Worm (Caenorhabditis elegans) whole organism, L2 larva: ENCODE results near the gene paqr-3.
"Not testable (repeated sequence)": the region's sequence is repeated elsewhere in the genome, so short reads cannot be mapped to it uniquely, and the experiment has no call there.

Source experiments
- C34F6.9 ChIP-seq: fragments of 150-350 bp; optimal IDR thresholded peaks from 2 replicates; lab custom pipeline; 2014; ENCODE audit warnings: missing biosample characterization, missing genetic modification characterization
- R02D3.7 ChIP-seq: fragments of 150-350 bp; optimal IDR thresholded peaks from 2 replicates; lab custom pipeline; 2014; ENCODE audit warnings: missing biosample characterization, missing genetic modification characterization
- Y55F3AM.14 ChIP-seq: fragments of 200-800 bp; sonication (Bioruptor generic); optimal IDR thresholded peaks from 2 replicates; lab custom pipeline; 2018; ENCODE audit warnings: mild to moderate bottlenecking, missing genetic modification characterization, missing compliant biosample characterization
- alr-1 ChIP-seq: fragments of 150-350 bp; optimal IDR thresholded peaks from 2 replicates; lab custom pipeline; 2014; ENCODE audit warnings: missing biosample characterization, missing genetic modification characterization
- aly-2 ChIP-seq: fragments of 150-350 bp; optimal IDR thresholded peaks from 2 replicates; lab custom pipeline; 2014; ENCODE audit warnings: missing biosample characterization, missing genetic modification characterization
- ama-1 ChIP-seq: fragments of 150-350 bp; optimal IDR thresholded peaks from 2 replicates; lab custom pipeline; 2018; ENCODE audit warnings: inconsistent platforms
- blmp-1 ChIP-seq: sonication (generic microtip); optimal IDR thresholded peaks from 2 replicates; lab custom pipeline; 2017; ENCODE audit warnings: missing genetic modification characterization, mild to moderate bottlenecking, missing compliant biosample characterization, antibody characterized with exemption, moderate library complexity; ENCODE audit not compliant: insufficient read depth
- ceh-82 ChIP-seq: fragments of 150-350 bp; optimal IDR thresholded peaks from 2 replicates; lab custom pipeline; 2014; ENCODE audit warnings: missing biosample characterization, missing genetic modification characterization
- crh-2 ChIP-seq: sonication (generic microtip); optimal IDR thresholded peaks from 2 replicates; lab custom pipeline; 2017; ENCODE audit warnings: missing biosample characterization, missing genetic modification characterization
- dmd-4 ChIP-seq: sonication (generic microtip); optimal IDR thresholded peaks from 2 replicates; lab custom pipeline; 2017; ENCODE audit warnings: missing biosample characterization, missing genetic modification characterization
- fos-1 ChIP-seq: fragments of 150-350 bp; optimal IDR thresholded peaks from 2 replicates; lab custom pipeline; 2014; ENCODE audit warnings: missing biosample characterization, missing genetic modification characterization
- gmeb-1 ChIP-seq: fragments of 150-350 bp; optimal IDR thresholded peaks from 2 replicates; lab custom pipeline; 2014; ENCODE audit warnings: missing biosample characterization, missing genetic modification characterization
- lin-11 ChIP-seq: fragments of 150-350 bp; sonication (generic microtip); optimal IDR thresholded peaks from 2 replicates; lab custom pipeline; 2014; ENCODE audit warnings: missing biosample characterization, missing genetic modification characterization, inconsistent platforms, mixed read lengths
- lin-13 ChIP-seq: fragments of 150-350 bp; optimal IDR thresholded peaks from 2 replicates; lab custom pipeline; 2014; ENCODE audit warnings: missing biosample characterization, missing genetic modification reagents, missing genetic modification characterization
- lin-39 ChIP-seq: fragments of 150-350 bp; optimal IDR thresholded peaks from 2 replicates; lab custom pipeline; 2014; ENCODE audit warnings: missing biosample characterization, missing genetic modification reagents, missing genetic modification characterization
- lsy-2 ChIP-seq, 2 experiments: fragments of 150-350 bp in 1 of 2; sonication (generic microtip) in 1 of 2; optimal IDR thresholded peaks; 2 replicates each; lab custom pipeline; 2014 to 2017; ENCODE audit warnings: missing biosample characterization in 2 of 2, missing genetic modification characterization in 2 of 2
- mab-5 ChIP-seq: fragments of 150-350 bp; optimal IDR thresholded peaks from 2 replicates; lab custom pipeline; 2014; ENCODE audit warnings: missing biosample characterization, missing genetic modification characterization
- mbf-1 ChIP-seq: sonication (generic microtip); optimal IDR thresholded peaks from 2 replicates; lab custom pipeline; 2017; ENCODE audit warnings: missing biosample characterization, missing genetic modification characterization
- mdl-1 ChIP-seq, 2 experiments: fragments of 150-350 bp in 1 of 2; sonication (generic microtip) in 1 of 2; optimal IDR thresholded peaks; 2 replicates each; lab custom pipeline; 2017; ENCODE audit warnings: missing biosample characterization in 2 of 2, missing genetic modification characterization in 2 of 2
- nhr-10 ChIP-seq: sonication (generic microtip); optimal IDR thresholded peaks from 2 replicates; lab custom pipeline; 2017; ENCODE audit warnings: missing biosample characterization, missing genetic modification characterization
- nhr-11 ChIP-seq: fragments of 150-350 bp; optimal IDR thresholded peaks from 2 replicates; lab custom pipeline; 2014; ENCODE audit warnings: missing biosample characterization, missing genetic modification characterization
- nhr-23 ChIP-seq: fragments of 150-350 bp; optimal IDR thresholded peaks from 2 replicates; lab custom pipeline; 2014; ENCODE audit warnings: missing biosample characterization, missing genetic modification reagents, missing genetic modification characterization
- nhr-6 ChIP-seq: fragments of 150-350 bp; optimal IDR thresholded peaks from 2 replicates; lab custom pipeline; 2014; ENCODE audit warnings: missing biosample characterization, missing genetic modification characterization
- nhr-77 ChIP-seq: fragments of 150-350 bp; optimal IDR thresholded peaks from 2 replicates; lab custom pipeline; 2014; ENCODE audit warnings: missing biosample characterization, missing genetic modification characterization
- peb-1 ChIP-seq: fragments of 150-350 bp; optimal IDR thresholded peaks from 2 replicates; lab custom pipeline; 2014; ENCODE audit warnings: missing biosample characterization, missing genetic modification characterization
- sem-4 ChIP-seq: fragments of 150-350 bp; optimal IDR thresholded peaks from 2 replicates; lab custom pipeline; 2014; ENCODE audit warnings: missing biosample characterization, missing genetic modification reagents, missing genetic modification characterization
- skn-1 ChIP-seq: sonication (generic microtip); optimal IDR thresholded peaks from 2 replicates; lab custom pipeline; 2017; ENCODE audit warnings: missing biosample characterization, missing genetic modification characterization
- sma-9 ChIP-seq, 2 experiments: fragments of 150-350 bp in 1 of 2; sonication (generic microtip) in 1 of 2; optimal IDR thresholded peaks; 2 replicates each; lab custom pipeline; 2014 to 2016; ENCODE audit warnings: missing genetic modification characterization in 2 of 2, mild to moderate bottlenecking in 1 of 2, missing biosample characterization in 1 of 2, missing compliant biosample characterization in 1 of 2, missing genetic modification reagents in 1 of 2, moderate library complexity in 1 of 2
- snpc-4 ChIP-seq: fragments of 150-350 bp; optimal IDR thresholded peaks from 2 replicates; lab custom pipeline; 2014; ENCODE audit warnings: missing biosample characterization, missing genetic modification characterization
- unc-62 ChIP-seq: fragments of 150-350 bp; optimal IDR thresholded peaks from 2 replicates; lab custom pipeline; 2014; ENCODE audit warnings: missing biosample characterization, missing genetic modification reagents, missing genetic modification characterization
- zag-1 ChIP-seq: fragments of 150-350 bp; optimal IDR thresholded peaks from 2 replicates; lab custom pipeline; 2014; ENCODE audit warnings: missing biosample characterization, missing genetic modification characterization
- ztf-1 ChIP-seq: fragments of 200-800 bp; sonication (Bioruptor generic); conservative IDR thresholded peaks from 2 replicates; pipeline ENCODE4 v1.3.6; 2022; ENCODE audit warnings: missing genetic modification characterization, missing compliant biosample characterization
- ztf-4 ChIP-seq: fragments of 150-350 bp; optimal IDR thresholded peaks from 2 replicates; lab custom pipeline; 2014; ENCODE audit warnings: missing biosample characterization, missing genetic modification characterization

paqr-3 gene

DNA sequence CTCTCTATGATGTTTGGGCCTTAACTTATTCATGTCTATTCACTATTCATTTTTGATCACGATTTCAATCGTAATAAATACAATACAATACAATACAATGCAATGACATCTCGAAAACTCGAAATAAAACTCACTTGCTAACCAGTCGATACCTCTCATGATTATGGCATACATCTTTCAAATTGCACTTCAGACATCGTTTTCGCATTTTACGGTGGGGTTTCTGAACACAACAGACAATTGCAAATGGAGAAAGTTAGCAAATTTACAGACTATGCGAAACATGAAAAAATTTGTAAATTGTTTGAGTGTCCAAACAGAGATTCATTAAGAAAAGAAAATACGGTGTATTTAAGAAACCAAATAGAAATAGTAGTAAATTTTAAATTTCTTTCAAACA, at the start of gene paqr-3:
paqr-3 (minus strand) TSS at position 210 of the 400 bp plus-strand sequence.
- TF ChIP-seq ztf-4 (tag; lab: Kevin White, UChicago) (no peak), sma-9 (GFP tag; optimal IDR thresholded peaks at IDR 0.05; lab: Kevin White, UChicago) (no peak), sma-9 (tag; optimal IDR thresholded peaks at IDR 0.05; lab: Kevin White, UChicago) (no peak), dmd-4 (no peak), nhr-6 (tag; lab: Kevin White, UChicago) (no peak), lsy-2 (tag; optimal IDR thresholded peaks at IDR 0.05; lab: Kevin White, UChicago) (no peak), mbf-1 (tag; lab: Kevin White, UChicago) (no peak), R02D3.7 (tag; lab: Kevin White, UChicago) (no peak), alr-1 (no peak), snpc-4 (no peak), zag-1 (tag; lab: Kevin White, UChicago) (no peak), gmeb-1 (tag; lab: Kevin White, UChicago) (no peak), sem-4 (tag; lab: Kevin White, UChicago) (no peak)

DNA sequence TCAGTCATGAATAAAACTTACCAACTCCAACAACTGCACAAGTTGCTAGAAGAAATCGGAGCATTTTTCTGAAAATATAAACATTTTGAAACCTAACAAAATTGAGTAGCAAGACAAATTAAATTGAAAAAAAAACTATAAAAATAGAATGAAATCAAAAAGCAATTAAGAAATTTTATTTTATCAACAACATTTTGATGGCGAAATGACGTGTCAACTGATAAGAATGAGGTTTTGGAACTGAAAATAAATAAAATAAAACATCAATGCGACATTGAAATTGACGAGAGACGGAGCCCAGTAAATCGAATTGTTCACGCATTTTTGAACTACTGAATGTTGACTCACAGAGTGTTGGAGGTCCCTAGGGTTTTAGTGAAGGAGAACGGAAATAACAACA, 47.4 kb upstream of the paqr-3 start, which contains the start of gene F55B11.4:
F55B11.4 (minus strand) TSS at position 68 of the 400 bp plus-strand sequence.
- TF ChIP-seq crh-2 (tag; lab: Kevin White, UChicago) (peak; percentile 84), fos-1 (tag; lab: Kevin White, UChicago) (peak; percentile 82), nhr-77 (tag; lab: Kevin White, UChicago) (no peak), C34F6.9 (tag; lab: Kevin White, UChicago) (no peak)
- TF ChIP-seq, all 48 proteins: peak for 2

DNA sequence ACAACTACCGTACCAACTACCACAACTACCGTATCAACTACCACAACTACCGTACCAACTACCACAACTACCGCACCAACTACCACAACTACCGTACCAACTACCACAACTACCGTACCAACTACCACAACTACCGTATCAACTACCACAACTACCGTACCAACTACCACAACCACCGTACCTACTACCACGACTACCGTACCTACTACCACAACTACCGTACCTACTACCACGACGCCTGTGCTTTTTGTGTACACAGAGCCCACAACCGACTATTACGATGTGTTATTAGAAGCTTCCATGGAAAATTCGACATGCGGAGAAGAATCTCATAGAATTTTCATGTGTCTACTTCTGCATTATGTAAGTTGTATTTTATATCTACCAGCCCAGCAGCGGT, 43.9 kb upstream of the paqr-3 start, which contains the start of gene F55B11.5:
F55B11.5 (plus strand) TSS at position 301 of the 400 bp plus-strand sequence.
- not testable (repeated sequence) for TF ChIP-seq lin-39 (tag; lab: Kevin White, UChicago); lsy-2 (tag; optimal IDR thresholded peaks at IDR 0.05; lab: Kevin White, UChicago); mbf-1 (tag; lab: Kevin White, UChicago)

DNA sequence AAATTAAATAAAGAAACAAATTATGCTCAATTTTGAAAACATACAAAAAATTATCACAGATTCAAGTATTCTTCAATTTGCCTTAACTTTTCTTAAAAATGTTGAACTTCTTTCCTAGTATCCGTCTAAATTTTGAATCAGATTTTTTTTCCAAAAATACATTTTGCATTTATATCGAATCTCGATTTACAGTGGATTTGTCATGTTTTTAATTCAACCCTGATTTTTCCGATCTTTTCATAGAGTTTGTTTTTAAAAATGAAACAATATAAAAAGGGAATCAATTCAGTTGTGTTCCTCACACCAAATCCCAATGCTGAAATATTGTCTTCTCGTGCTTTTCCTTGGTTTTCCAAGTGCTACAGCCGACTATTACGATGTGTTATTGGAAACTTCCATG, 40.9 kb upstream of the paqr-3 start, which contains the start of gene F55B11.3:
F55B11.3 (plus strand) TSS at position 301 of the 400 bp plus-strand sequence.
- TF ChIP-seq nhr-23 (no peak), blmp-1 (tag; lab: Kevin White, UChicago) (no peak), unc-62 (GFP tag; lab: Kevin White, UChicago) (no peak), ceh-82 (tag; lab: Kevin White, UChicago) (no peak), peb-1 (no peak), lin-13 (GFP tag; lab: Kevin White, UChicago) (no peak), sma-9 (GFP tag; optimal IDR thresholded peaks at IDR 0.05; lab: Kevin White, UChicago) (no peak), sma-9 (tag; optimal IDR thresholded peaks at IDR 0.05; lab: Kevin White, UChicago) (no peak), lin-11 (tag; lab: Kevin White, UChicago) (no peak), Y55F3AM.14 (GFP tag; lab: Kevin White, UChicago) (no peak), nhr-11 (tag; lab: Kevin White, UChicago) (no peak), dmd-4 (no peak), crh-2 (tag; lab: Kevin White, UChicago) (no peak), mdl-1 (tag; optimal IDR thresholded peaks at IDR 0.05; lab: Kevin White, UChicago) (no peak), skn-1 (no peak), nhr-77 (tag; lab: Kevin White, UChicago) (no peak), alr-1 (no peak), aly-2 (tag; lab: Kevin White, UChicago) (no peak)

DNA sequence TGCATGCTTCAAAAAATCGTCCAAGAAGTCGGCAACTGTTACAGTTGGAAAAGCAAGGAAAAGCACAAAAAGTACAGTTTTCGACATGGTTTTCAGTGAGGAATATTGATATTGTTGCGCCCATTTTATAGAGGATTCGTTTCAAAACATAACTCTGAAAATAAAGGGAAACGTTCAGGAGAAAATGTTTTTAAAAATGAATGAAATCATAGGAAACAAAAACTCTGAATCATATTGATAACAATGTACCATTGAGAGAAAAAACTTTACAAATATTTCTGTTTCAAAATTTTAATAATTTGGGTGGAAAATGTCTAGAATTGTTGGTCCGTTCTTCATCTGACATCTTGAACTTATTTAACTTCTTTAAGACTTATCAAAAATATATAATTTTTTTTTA, 39.7 kb upstream of the paqr-3 start, which contains the start of gene F55B11.2:
F55B11.2 (minus strand) TSS at position 101 of the 400 bp plus-strand sequence.
- TF ChIP-seq aly-2 (tag; lab: Kevin White, UChicago) (no peak), nhr-6 (tag; lab: Kevin White, UChicago) (no peak), ztf-4 (tag; lab: Kevin White, UChicago) (no peak), ama-1 (lab: Kevin White, UChicago) (no peak), ztf-1 (no peak), nhr-10 (tag; lab: Kevin White, UChicago) (no peak), zag-1 (tag; lab: Kevin White, UChicago) (no peak), blmp-1 (tag; lab: Kevin White, UChicago) (no peak), mab-5 (tag; lab: Kevin White, UChicago) (no peak)
